Worm (Caenorhabditis elegans): ENCODE results near the gene gro-1.

- TF ChIP-seq nhr-11 (tag; optimal IDR thresholded peaks at IDR 0.05) = no peak
- no peak for TF ChIP-seq zag-1 (tag; optimal IDR thresholded peaks at IDR 0.05)
- no peak for TF ChIP-seq skn-1 (tag; optimal IDR thresholded peaks at IDR 0.05)
- no peak for TF ChIP-seq lin-11 (tag; optimal IDR thresholded peaks at IDR 0.05)
- TF ChIP-seq lin-13 (GFP tag; optimal IDR thresholded peaks at IDR 0.05) = no peak
- no peak for TF ChIP-seq blmp-1 (tag; optimal IDR thresholded peaks at IDR 0.05; ENCODE audit: insufficient read depth)
These were observed 9.3 kb downstream of the gro-1 start for ce11 chrIII:5274250-5274649.

Data from whole organism, L2 larva.